Worm (Caenorhabditis elegans) whole organism, midembryonic: ENCODE data around the gene ceh-22.
A peak's percentile ranks its signal among the peaks of the same experiment; 100 is the strongest.

Source experiments
- T22C8.4 ChIP-seq: fragments of 200-800 bp; sonication (Bioruptor generic); IDR thresholded peaks from 2 replicates; pipeline ENCODE4 v1.3.6; 2022; ENCODE audit warnings: missing genetic modification characterization, missing compliant biosample characterization
- cog-1 ChIP-seq: sonication (generic microtip); optimal IDR thresholded peaks from 2 replicates; lab custom pipeline; 2016; ENCODE audit warnings: missing genetic modification characterization, missing compliant biosample characterization
- flt-1 ChIP-seq: fragments of 200-800 bp; sonication (Bioruptor generic); IDR thresholded peaks from 2 replicates; pipeline ENCODE4 v1.3.6; 2022; ENCODE audit warnings: missing genetic modification characterization, missing compliant biosample characterization
- klf-2 ChIP-seq: fragments of 200-800 bp; sonication (Bioruptor generic); conservative IDR thresholded peaks from 2 replicates; pipeline ENCODE4 v1.3.6; 2022; ENCODE audit warnings: missing genetic modification reagents, missing genetic modification characterization, missing compliant biosample characterization
- med-1 ChIP-seq: sonication (generic microtip); optimal IDR thresholded peaks from 2 replicates; lab custom pipeline; 2017; ENCODE audit warnings: missing genetic modification characterization, mild to moderate bottlenecking, missing compliant biosample characterization, antibody characterized with exemption, missing genetic modification reagents; ENCODE audit not compliant: insufficient read depth
- ref-1 ChIP-seq: fragments of 200-800 bp; sonication (Bioruptor generic); conservative IDR thresholded peaks from 2 replicates; pipeline ENCODE4 v1.3.6; 2022; ENCODE audit warnings: missing genetic modification reagents, missing genetic modification characterization, missing compliant biosample characterization
- tab-1 ChIP-seq: fragments of 200-800 bp; sonication (Bioruptor generic); IDR thresholded peaks from 2 replicates; pipeline ENCODE4 v1.3.6; 2022; ENCODE audit warnings: missing genetic modification characterization, missing compliant biosample characterization
- ztf-23 ChIP-seq: fragments of 200-800 bp; sonication (Bioruptor generic); IDR thresholded peaks from 2 replicates; pipeline ENCODE4 v1.3.6; 2022; ENCODE audit warnings: missing genetic modification reagents, missing genetic modification characterization, missing compliant biosample characterization
- ztf-29 ChIP-seq: fragments of 200-800 bp; sonication (Bioruptor generic); IDR thresholded peaks from 2 replicates; pipeline ENCODE4 v1.3.6; 2022; ENCODE audit warnings: missing genetic modification reagents, missing genetic modification characterization, missing compliant biosample characterization

The ceh-22 gene

DNA sequence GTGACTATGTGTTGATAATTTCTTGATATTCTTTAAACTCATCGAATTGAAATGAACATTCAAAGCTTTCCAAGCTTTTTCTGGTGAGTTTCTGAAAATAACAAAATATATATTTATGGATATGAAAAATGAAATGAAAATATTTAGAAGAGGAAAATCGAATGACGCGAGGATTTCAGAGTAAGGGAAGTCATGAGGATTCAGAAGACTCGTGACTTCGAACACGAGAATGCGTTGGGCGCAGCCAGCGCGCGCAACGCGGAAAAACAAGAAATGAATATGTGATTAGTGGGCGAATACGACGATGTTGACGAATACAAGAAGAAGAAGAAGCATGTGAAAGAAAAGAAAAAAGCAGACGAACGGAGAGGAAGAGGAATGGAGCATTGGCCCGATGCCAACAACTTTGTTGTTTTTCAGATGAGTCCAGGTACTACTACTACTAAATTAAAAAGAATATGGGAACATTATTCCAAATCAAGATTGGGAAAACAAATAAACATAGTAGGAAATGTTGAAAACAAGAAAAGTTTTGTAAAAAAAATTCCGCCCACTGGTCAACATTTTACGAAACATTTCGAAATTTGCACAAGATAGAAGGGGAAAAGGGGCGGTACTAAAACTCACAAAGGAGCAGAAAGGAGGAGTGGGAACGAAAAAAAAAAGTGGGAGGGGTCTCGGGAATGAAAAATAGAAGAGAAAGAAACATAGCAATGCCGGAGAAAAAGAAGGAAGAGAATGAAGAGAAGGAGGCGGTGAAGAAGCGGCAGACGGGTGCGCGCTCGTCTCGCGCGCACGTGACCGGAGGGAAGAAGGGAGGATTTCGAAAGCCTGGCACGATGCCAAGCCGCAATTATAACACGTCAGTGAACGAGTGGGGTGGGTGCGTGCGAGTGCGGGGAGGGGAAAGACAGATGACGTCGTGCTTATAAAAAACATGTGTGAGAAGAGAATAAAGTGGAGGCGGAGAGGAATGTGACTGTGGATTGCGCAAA is 43.7 kb downstream of the ceh-22 start:
- peak; percentile 80 for TF ChIP-seq ztf-23 (GFP tag; lab: Robert Waterston, UW)
- TF ChIP-seq tab-1: 0 out of 2 replicates have a peak, but pooled peaks have one; percentile 48
- no peak for TF ChIP-seq med-1 (GFP tag; lab: Kevin White, UChicago)
- TF ChIP-seq cog-1 (tag; lab: Kevin White, UChicago): peak; percentile 68
- peak; percentile 48; the same call in 1 of the 2 replicates for TF ChIP-seq klf-2
- no peak; the same call in 1 of the 2 replicates for TF ChIP-seq ref-1 (GFP tag; lab: Robert Waterston, UW)
- TF ChIP-seq T22C8.4: no peak
- peak; percentile 83; the same call in 1 of the 2 replicates for TF ChIP-seq flt-1 (GFP tag; lab: Robert Waterston, UW)
- TF ChIP-seq ztf-29 (GFP tag; lab: Robert Waterston, UW): peak; percentile 30; the same call in 1 of the 2 replicates

DNA sequence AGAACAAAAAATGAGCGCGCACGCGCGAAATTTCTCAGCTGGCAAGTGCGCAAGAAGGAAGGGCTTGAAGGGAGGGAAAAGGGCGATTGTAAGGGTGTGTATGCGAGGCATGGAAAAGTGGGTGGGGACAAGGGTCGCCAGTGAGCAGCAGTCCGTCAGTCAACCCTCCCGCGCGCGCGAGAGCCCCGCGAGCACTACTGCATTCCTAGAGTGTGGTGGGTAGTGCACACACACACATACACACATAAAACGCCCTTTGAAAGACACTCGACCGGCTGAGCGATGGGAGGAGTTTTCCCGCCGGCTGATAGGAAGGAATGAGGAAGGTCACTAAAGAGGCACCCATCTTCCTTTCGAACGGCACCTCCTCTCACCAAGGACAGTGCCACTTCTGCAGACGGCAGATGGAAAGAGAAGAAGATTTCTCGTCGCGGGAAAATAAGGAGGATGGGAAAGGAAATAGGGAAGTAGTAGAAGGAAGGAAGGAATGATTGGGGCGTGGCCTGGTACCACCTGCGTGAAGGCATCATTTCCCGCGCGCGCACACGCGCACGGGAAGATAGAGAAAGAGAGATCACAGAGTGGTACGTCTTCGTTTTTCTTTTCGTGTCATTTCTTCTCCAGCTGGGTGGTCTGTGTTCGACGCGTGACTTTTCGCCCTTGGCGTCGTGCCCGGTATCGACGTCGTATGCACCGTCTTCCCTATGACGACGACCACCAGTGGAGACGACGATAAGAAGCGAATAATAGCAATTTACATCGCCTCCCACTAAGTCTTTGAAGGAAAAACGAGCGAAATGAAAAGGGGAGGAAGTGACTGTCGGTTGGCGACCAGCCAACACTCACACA is 45.4 kb downstream of the ceh-22 start:
- TF ChIP-seq ztf-29 (GFP tag; lab: Robert Waterston, UW): peak; percentile 67
- TF ChIP-seq tab-1: peak; percentile 33; the same call in 1 of the 2 replicates
- TF ChIP-seq med-1 (GFP tag; lab: Kevin White, UChicago): no peak
- TF ChIP-seq klf-2: 0 out of 2 replicates have a peak, but pooled peaks have one; percentile 20
- TF ChIP-seq flt-1 (GFP tag; lab: Robert Waterston, UW): peak; percentile 75
- peak; percentile 58 for TF ChIP-seq cog-1 (tag; lab: Kevin White, UChicago)
- no peak for TF ChIP-seq ztf-23 (GFP tag; lab: Robert Waterston, UW)
- no peak for TF ChIP-seq T22C8.4
- no peak for TF ChIP-seq ref-1 (GFP tag; lab: Robert Waterston, UW)

DNA sequence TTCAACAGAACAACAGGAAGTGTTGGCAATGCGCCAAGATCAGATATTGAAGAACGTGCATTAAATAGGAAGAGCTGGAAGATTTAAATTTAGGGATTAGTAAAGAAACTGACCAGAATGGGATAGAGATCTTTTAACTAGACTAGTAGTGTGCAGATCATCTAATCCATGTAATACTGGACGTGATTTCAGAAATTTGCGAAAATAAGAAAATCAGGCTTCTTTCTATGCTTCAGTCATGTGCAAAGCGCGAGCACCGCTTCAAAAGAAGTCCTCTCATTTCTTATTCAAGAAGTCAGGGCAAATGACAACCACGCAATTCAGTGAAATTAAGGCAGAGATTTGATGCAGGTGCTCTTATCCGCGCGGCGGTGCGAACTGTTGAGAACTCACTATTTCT is 46.3 kb downstream of the ceh-22 start:
- TF ChIP-seq ref-1 (GFP tag; lab: Robert Waterston, UW) (no peak), klf-2 (no peak), cog-1 (tag; lab: Kevin White, UChicago) (no peak), med-1 (GFP tag; lab: Kevin White, UChicago) (no peak), ztf-29 (GFP tag; lab: Robert Waterston, UW) (no peak), ztf-23 (GFP tag; lab: Robert Waterston, UW) (no peak)

DNA sequence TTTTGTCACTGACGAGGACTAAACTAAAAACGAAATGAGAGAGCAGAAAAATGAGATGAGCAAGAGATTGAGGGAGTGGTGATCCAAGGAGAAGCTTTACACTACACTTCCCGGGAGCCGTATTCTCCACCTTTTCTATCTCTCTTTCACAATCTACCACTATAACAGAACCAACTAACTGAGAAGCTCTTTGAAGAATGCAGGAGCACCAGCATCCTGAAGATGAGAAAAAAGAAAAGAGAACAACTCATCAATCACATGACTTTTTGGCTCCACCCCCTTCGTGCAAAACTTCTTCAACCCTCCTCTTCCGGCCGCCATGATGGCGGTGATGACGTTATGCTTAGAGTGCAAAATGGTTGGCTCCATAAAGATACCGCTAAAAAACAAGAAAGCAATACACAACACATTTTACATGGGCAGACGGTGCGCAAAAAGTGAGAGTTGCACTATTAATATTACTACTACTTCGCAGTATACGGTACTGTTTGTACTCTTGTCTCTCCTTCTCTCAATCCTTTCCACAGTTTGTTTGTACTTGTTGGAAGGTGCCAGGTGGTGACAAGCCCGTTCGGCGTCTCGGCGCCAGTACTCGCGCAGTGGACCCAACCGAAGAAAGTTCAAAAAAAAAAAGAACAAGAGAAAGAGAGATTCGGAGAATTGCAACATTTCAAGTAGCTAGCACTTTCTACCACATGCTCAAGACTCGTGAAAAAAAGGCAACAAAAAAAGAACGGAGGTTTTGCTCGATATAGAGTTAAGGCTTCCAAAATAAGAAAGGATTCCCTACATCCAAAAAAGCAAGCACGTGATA is 47.5 kb downstream of the ceh-22 start:
- TF ChIP-seq klf-2 (no peak), cog-1 (tag; lab: Kevin White, UChicago) (no peak), T22C8.4 (no peak), med-1 (GFP tag; lab: Kevin White, UChicago) (no peak), flt-1 (GFP tag; lab: Robert Waterston, UW) (no peak), ref-1 (GFP tag; lab: Robert Waterston, UW) (no peak), ztf-29 (GFP tag; lab: Robert Waterston, UW) (no peak), ztf-23 (GFP tag; lab: Robert Waterston, UW) (no peak), tab-1 (no peak)

DNA sequence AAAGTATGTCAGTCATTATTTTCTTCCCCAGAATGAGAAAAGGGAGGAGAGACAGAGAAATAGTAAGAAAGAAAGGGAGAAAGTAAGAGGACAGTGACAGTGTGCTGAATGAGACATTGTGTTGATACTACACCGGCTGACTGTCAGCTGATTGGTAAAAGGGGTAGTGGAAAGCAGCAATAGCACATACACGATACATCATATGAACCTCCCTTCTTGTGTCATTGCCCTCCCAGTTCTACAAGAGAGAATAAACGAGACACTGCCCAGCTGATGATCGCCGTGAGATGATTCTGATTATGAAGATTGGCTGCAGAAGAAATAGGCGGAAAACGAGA is 48.1 kb downstream of the ceh-22 start:
- TF ChIP-seq ztf-29 (GFP tag; lab: Robert Waterston, UW) (no peak), med-1 (GFP tag; lab: Kevin White, UChicago) (no peak), klf-2 (no peak), ztf-23 (GFP tag; lab: Robert Waterston, UW) (no peak), T22C8.4 (no peak), tab-1 (no peak), flt-1 (GFP tag; lab: Robert Waterston, UW) (no peak), ref-1 (GFP tag; lab: Robert Waterston, UW) (no peak), cog-1 (tag; lab: Kevin White, UChicago) (no peak)

DNA sequence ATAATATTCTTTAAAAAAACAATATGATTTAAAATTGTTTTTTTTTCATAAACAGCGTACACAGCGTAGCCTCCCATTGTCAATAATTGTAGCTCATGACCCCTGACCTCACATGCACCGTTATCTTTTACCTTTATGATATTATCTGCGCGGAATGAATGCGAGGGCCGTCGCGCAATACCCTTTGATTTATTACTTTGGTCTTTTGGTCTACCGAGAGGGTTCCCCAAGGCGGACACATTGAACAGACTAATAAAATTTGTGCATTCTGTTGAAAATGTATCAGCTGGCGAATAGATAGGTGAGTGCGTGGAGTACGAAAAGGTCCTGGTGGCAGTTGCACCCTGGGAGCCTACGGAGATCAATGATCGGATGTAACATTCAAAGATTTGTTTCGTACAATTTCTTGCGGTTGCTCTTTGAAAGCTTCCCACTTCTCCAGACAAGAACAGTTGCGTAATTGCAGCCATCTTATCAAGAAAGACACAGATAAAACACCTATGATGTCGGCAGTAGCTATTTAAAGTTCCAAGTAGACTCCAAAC is 48.7 kb downstream of the ceh-22 start:
- no peak for TF ChIP-seq med-1 (GFP tag; lab: Kevin White, UChicago)
- no peak for TF ChIP-seq cog-1 (tag; lab: Kevin White, UChicago)
- TF ChIP-seq ref-1 (GFP tag; lab: Robert Waterston, UW): no peak
- no peak for TF ChIP-seq tab-1
- TF ChIP-seq ztf-29 (GFP tag; lab: Robert Waterston, UW): no peak
- TF ChIP-seq ztf-23 (GFP tag; lab: Robert Waterston, UW): no peak
- TF ChIP-seq klf-2: no peak
- TF ChIP-seq flt-1 (GFP tag; lab: Robert Waterston, UW): no peak
- TF ChIP-seq T22C8.4: no peak

DNA sequence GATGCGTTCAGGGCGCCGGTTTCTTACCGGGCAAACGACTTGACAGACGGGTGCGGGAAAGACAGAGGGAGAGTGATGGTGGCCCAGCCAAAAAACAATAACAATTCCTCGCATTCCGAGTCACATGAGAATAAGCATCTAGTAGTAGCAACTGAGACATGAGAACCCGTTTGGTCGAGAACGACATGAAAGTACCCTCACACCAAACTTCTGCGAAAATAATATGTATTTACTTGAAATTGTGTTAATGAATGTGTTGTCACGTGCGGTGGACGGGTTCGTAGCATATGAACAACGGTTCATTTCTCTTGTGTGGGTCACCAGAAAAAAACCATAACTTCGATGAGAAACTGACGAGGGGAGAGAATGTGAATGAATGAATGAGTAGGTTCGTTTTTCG is 49.2 kb downstream of the ceh-22 start:
- TF ChIP-seq med-1 (GFP tag; lab: Kevin White, UChicago) (no peak), ref-1 (GFP tag; lab: Robert Waterston, UW) (no peak), ztf-23 (GFP tag; lab: Robert Waterston, UW) (no peak), cog-1 (tag; lab: Kevin White, UChicago) (no peak), T22C8.4 (no peak), tab-1 (no peak), klf-2 (no peak), ztf-29 (GFP tag; lab: Robert Waterston, UW) (no peak), flt-1 (GFP tag; lab: Robert Waterston, UW) (no peak)
